Worm (Caenorhabditis elegans) whole organism, L3 larva: ENCODE results near the gene K04E7.1.
A peak's percentile ranks its signal among the peaks of the same experiment; 100 is the strongest.

ENCODE experiments used
- elt-3 ChIP-seq, 3 experiments: fragments of 150-350 bp in 1 of 3; sonication (generic microtip) in 2 of 3; optimal IDR thresholded peaks; 2 replicates in 2 of 3; 4 replicates in 1 of 3; lab custom pipeline; 2014 to 2017; ENCODE audit warnings: missing biosample characterization in 3 of 3, missing genetic modification characterization in 3 of 3
- mdl-1 ChIP-seq: fragments of 150-350 bp; optimal IDR thresholded peaks from 2 replicates; lab custom pipeline; 2014; ENCODE audit warnings: missing biosample characterization, missing genetic modification characterization
- nfya-1 ChIP-seq: sonication (generic microtip); optimal IDR thresholded peaks from 2 replicates; lab custom pipeline; 2017; ENCODE audit warnings: missing genetic modification characterization, mild to moderate bottlenecking, missing compliant biosample characterization, antibody characterized with exemption, moderate library complexity; ENCODE audit not compliant: insufficient read depth
- nhr-237 ChIP-seq: fragments of 150-350 bp; optimal IDR thresholded peaks from 2 replicates; lab custom pipeline; 2014; ENCODE audit warnings: missing biosample characterization, missing genetic modification characterization
- unc-62 ChIP-seq: fragments of 150-350 bp; sonication (generic microtip); optimal IDR thresholded peaks from 4 replicates; lab custom pipeline; 2014; ENCODE audit warnings: missing biosample characterization, missing genetic modification reagents, missing genetic modification characterization

ce11 chrX:6448866-6449400, 12.9 kb upstream of the K04E7.1 start, which contains the start of gene fah-1:
- TF ChIP-seq nfya-1 (tag; lab: Kevin White, UChicago) (no peak), elt-3 (tag; optimal IDR thresholded peaks at IDR 0.05; lab: Kevin White, UChicago) (peak in 2 of 3 experiments; percentile 61 to 89), mdl-1 (tag; lab: Kevin White, UChicago) (peak; percentile 31), nhr-237 (tag; lab: Kevin White, UChicago) (no peak), unc-62 (GFP tag; lab: Kevin White, UChicago) (peak; percentile 34)
